Worm (Caenorhabditis elegans) whole organism, L1 larva: ENCODE results near the gene ZK1320.7.

ENCODE experiments used
- C04F5.9 ChIP-seq: sonication (generic microtip); optimal IDR thresholded peaks from 2 replicates; lab custom pipeline; 2016; ENCODE audit warnings: missing genetic modification characterization, missing compliant biosample characterization
- C34B4.2 ChIP-seq: sonication (generic microtip); optimal IDR thresholded peaks from 2 replicates; lab custom pipeline; 2017; ENCODE audit warnings: mild to moderate bottlenecking, missing genetic modification characterization, missing compliant biosample characterization
- Y116A8C.19 ChIP-seq: sonication (generic microtip); optimal IDR thresholded peaks from 2 replicates; lab custom pipeline; 2016; ENCODE audit warnings: missing compliant biosample characterization, missing genetic modification characterization, borderline replicate concordance
- alr-1 ChIP-seq: fragments of 200-800 bp; sonication (Bioruptor generic); optimal IDR thresholded peaks from 2 replicates; lab custom pipeline; 2018; ENCODE audit warnings: borderline replicate concordance, mild to moderate bottlenecking, missing genetic modification characterization, missing compliant biosample characterization
- ama-1 ChIP-seq: fragments of 150-350 bp; optimal IDR thresholded peaks from 2 replicates; lab custom pipeline; 2014
- ceh-63 ChIP-seq: fragments of 200-800 bp; sonication (Bioruptor generic); optimal IDR thresholded peaks from 2 replicates; lab custom pipeline; 2018; ENCODE audit warnings: mild to moderate bottlenecking, missing genetic modification characterization, missing compliant biosample characterization
- ceh-82 ChIP-seq, 3 experiments: fragments of 150-350 bp in 1 of 3; sonication (generic microtip) in 2 of 3; optimal IDR thresholded peaks; 2 replicates each; lab custom pipeline; 2014 to 2017; ENCODE audit warnings: missing biosample characterization in 3 of 3, missing genetic modification characterization in 3 of 3
- ceh-88 ChIP-seq: fragments of 200-800 bp; sonication (Bioruptor generic); IDR thresholded peaks from 2 replicates; pipeline ENCODE4 v1.3.6; 2022; ENCODE audit warnings: missing genetic modification characterization, missing compliant biosample characterization
- ceh-90 ChIP-seq: sonication (generic microtip); optimal IDR thresholded peaks from 2 replicates; lab custom pipeline; 2016; ENCODE audit warnings: missing genetic modification characterization, missing compliant biosample characterization
- ces-1 ChIP-seq: fragments of 150-350 bp; optimal IDR thresholded peaks from 2 replicates; lab custom pipeline; 2014; ENCODE audit warnings: missing biosample characterization, missing genetic modification reagents, missing genetic modification characterization
- dsc-1 ChIP-seq: sonication (generic microtip); optimal IDR thresholded peaks from 2 replicates; lab custom pipeline; 2016; ENCODE audit warnings: mild to moderate bottlenecking, missing genetic modification characterization, missing compliant biosample characterization
- efl-3 ChIP-seq: fragments of 200-800 bp; sonication (Bioruptor generic); optimal IDR thresholded peaks from 2 replicates; lab custom pipeline; 2018; ENCODE audit warnings: mild to moderate bottlenecking, missing genetic modification characterization, missing compliant biosample characterization
- egl-27 ChIP-seq, 2 experiments: fragments of 150-350 bp in 1 of 2; sonication (generic microtip); optimal IDR thresholded peaks; 3 replicates each; lab custom pipeline; 2017 to 2018; ENCODE audit warnings: missing biosample characterization in 2 of 2, missing genetic modification characterization in 2 of 2, missing genetic modification reagents in 2 of 2
- elt-2 ChIP-seq: sonication (generic microtip); optimal IDR thresholded peaks from 2 replicates; lab custom pipeline; 2016; ENCODE audit warnings: missing genetic modification characterization, mild to moderate bottlenecking, inconsistent platforms, missing compliant biosample characterization, missing genetic modification reagents
- fkh-10 ChIP-seq: sonication (generic microtip); optimal IDR thresholded peaks from 2 replicates; lab custom pipeline; 2017; ENCODE audit warnings: missing biosample characterization, missing genetic modification reagents, missing genetic modification characterization
- fkh-4 ChIP-seq: sonication (generic microtip); optimal IDR thresholded peaks from 2 replicates; lab custom pipeline; 2016; ENCODE audit warnings: missing compliant biosample characterization, missing genetic modification characterization, borderline replicate concordance
- fkh-8 ChIP-seq: sonication (generic microtip); optimal IDR thresholded peaks from 2 replicates; lab custom pipeline; 2016; ENCODE audit warnings: mild to moderate bottlenecking, missing genetic modification characterization, missing compliant biosample characterization
- grh-1 ChIP-seq: fragments of 200-800 bp; sonication (Bioruptor generic); IDR thresholded peaks from 2 replicates; pipeline ENCODE4 v1.3.6; 2022; ENCODE audit warnings: missing genetic modification reagents, missing genetic modification characterization, missing compliant biosample characterization
- hlh-4 ChIP-seq: sonication (generic microtip); optimal IDR thresholded peaks from 2 replicates; lab custom pipeline; 2016; ENCODE audit warnings: mild to moderate bottlenecking, missing genetic modification characterization, missing compliant biosample characterization
- isw-1 ChIP-seq: fragments of 200-800 bp; sonication (Bioruptor generic); IDR thresholded peaks from 2 replicates; pipeline ENCODE4 v1.3.6; 2022; ENCODE audit warnings: missing genetic modification characterization, missing compliant biosample characterization
- lin-13 ChIP-seq: fragments of 150-350 bp; optimal IDR thresholded peaks from 2 replicates; lab custom pipeline; 2014; ENCODE audit warnings: missing biosample characterization, missing genetic modification reagents, missing genetic modification characterization
- lin-14 ChIP-seq: fragments of 200-800 bp; sonication (Bioruptor generic); optimal IDR thresholded peaks from 2 replicates; lab custom pipeline; 2018; ENCODE audit warnings: mild to moderate bottlenecking, missing genetic modification characterization, moderate library complexity, missing compliant biosample characterization
- lir-3 ChIP-seq: sonication (generic microtip); optimal IDR thresholded peaks from 2 replicates; lab custom pipeline; 2016; ENCODE audit warnings: mild to moderate bottlenecking, missing genetic modification characterization, moderate library complexity, missing compliant biosample characterization; ENCODE audit not compliant: poor library complexity
- lsy-2 ChIP-seq, 2 experiments: fragments of 150-350 bp; optimal IDR thresholded peaks; 2 replicates each; lab custom pipeline; 2014; ENCODE audit warnings: missing biosample characterization in 2 of 2, missing genetic modification characterization in 2 of 2
- mab-9 ChIP-seq: fragments of 200-800 bp; sonication (Bioruptor generic); IDR thresholded peaks from 2 replicates; pipeline ENCODE4 v1.3.6; 2022; ENCODE audit warnings: missing genetic modification reagents, missing genetic modification characterization, missing compliant biosample characterization
- mdl-1 ChIP-seq, 2 experiments: fragments of 150-350 bp; optimal IDR thresholded peaks; 2 replicates each; lab custom pipeline; 2014 to 2017; ENCODE audit warnings: missing biosample characterization in 2 of 2, missing genetic modification characterization in 2 of 2, inconsistent platforms in 1 of 2
- mef-2 ChIP-seq: fragments of 150-350 bp; optimal IDR thresholded peaks from 2 replicates; lab custom pipeline; 2014; ENCODE audit warnings: missing biosample characterization, missing genetic modification characterization
- mep-1 ChIP-seq: fragments of 150-350 bp; optimal IDR thresholded peaks from 2 replicates; lab custom pipeline; 2014; ENCODE audit warnings: missing biosample characterization, missing genetic modification characterization
- nhr-11 ChIP-seq: fragments of 150-350 bp; optimal IDR thresholded peaks from 2 replicates; lab custom pipeline; 2014; ENCODE audit warnings: missing biosample characterization, missing genetic modification characterization
- nhr-12 ChIP-seq: sonication (generic microtip); optimal IDR thresholded peaks from 2 replicates; lab custom pipeline; 2017; ENCODE audit warnings: missing biosample characterization, missing genetic modification characterization
- nhr-19 ChIP-seq: fragments of 200-800 bp; sonication (Bioruptor generic); conservative IDR thresholded peaks from 2 replicates; pipeline ENCODE4 v1.3.6; 2022; ENCODE audit warnings: missing genetic modification characterization, missing compliant biosample characterization
- nhr-20 ChIP-seq: sonication (generic microtip); optimal IDR thresholded peaks from 2 replicates; lab custom pipeline; 2016; ENCODE audit warnings: mild to moderate bottlenecking, missing genetic modification characterization, missing compliant biosample characterization
- nhr-28 ChIP-seq: fragments of 150-350 bp; optimal IDR thresholded peaks from 2 replicates; lab custom pipeline; 2014; ENCODE audit warnings: missing biosample characterization, missing genetic modification characterization
- nhr-47 ChIP-seq: sonication (generic microtip); optimal IDR thresholded peaks from 2 replicates; lab custom pipeline; 2016; ENCODE audit warnings: mild to moderate bottlenecking, missing genetic modification characterization, moderate library complexity, missing compliant biosample characterization
- nhr-76 ChIP-seq: sonication (generic microtip); optimal IDR thresholded peaks from 2 replicates; lab custom pipeline; 2017; ENCODE audit warnings: missing biosample characterization, missing genetic modification characterization
- nhr-77 ChIP-seq: fragments of 150-350 bp; optimal IDR thresholded peaks from 2 replicates; lab custom pipeline; 2014; ENCODE audit warnings: missing biosample characterization, missing genetic modification characterization
- nhr-84 ChIP-seq: sonication (generic microtip); optimal IDR thresholded peaks from 2 replicates; lab custom pipeline; 2017; ENCODE audit warnings: missing biosample characterization, missing genetic modification characterization
- nhr-85 ChIP-seq: sonication (generic microtip); peaks from one replicate; lab custom pipeline; 2016; ENCODE audit warnings: missing genetic modification characterization, inconsistent platforms, missing compliant biosample characterization
- nhr-90 ChIP-seq: sonication (generic microtip); optimal IDR thresholded peaks from 2 replicates; lab custom pipeline; 2016; ENCODE audit warnings: mild to moderate bottlenecking, missing genetic modification characterization, missing compliant biosample characterization; ENCODE audit not compliant: poor library complexity
- pqm-1 ChIP-seq: sonication (generic microtip); optimal IDR thresholded peaks from 3 replicates; lab custom pipeline; 2017; ENCODE audit warnings: missing biosample characterization, missing genetic modification characterization
- rnt-1 ChIP-seq: sonication (generic microtip); optimal IDR thresholded peaks from 2 replicates; lab custom pipeline; 2016; ENCODE audit warnings: mild to moderate bottlenecking, missing genetic modification characterization, moderate library complexity, missing compliant biosample characterization
- skn-1 ChIP-seq: fragments of 150-350 bp; optimal IDR thresholded peaks from 2 replicates; lab custom pipeline; 2014; ENCODE audit warnings: missing biosample characterization, missing genetic modification characterization
- snu-23 ChIP-seq: sonication (generic microtip); optimal IDR thresholded peaks from 2 replicates; lab custom pipeline; 2016; ENCODE audit warnings: missing genetic modification characterization, missing compliant biosample characterization
- sox-4 ChIP-seq: sonication (generic microtip); optimal IDR thresholded peaks from 2 replicates; lab custom pipeline; 2016; ENCODE audit warnings: missing genetic modification characterization, missing compliant biosample characterization
- sptf-1 ChIP-seq: fragments of 150-350 bp; optimal IDR thresholded peaks from 2 replicates; lab custom pipeline; 2014; ENCODE audit warnings: missing biosample characterization, missing genetic modification characterization
- sup-37 ChIP-seq: fragments of 200-800 bp; sonication (Bioruptor generic); optimal IDR thresholded peaks from 2 replicates; lab custom pipeline; 2018; ENCODE audit warnings: mild to moderate bottlenecking, missing genetic modification characterization, missing compliant biosample characterization
- tlp-1 ChIP-seq: fragments of 150-350 bp; optimal IDR thresholded peaks from 2 replicates; lab custom pipeline; 2014; ENCODE audit warnings: missing biosample characterization, missing genetic modification characterization
- unc-62 ChIP-seq: fragments of 150-350 bp; optimal IDR thresholded peaks from 2 replicates; lab custom pipeline; 2014; ENCODE audit warnings: missing biosample characterization, missing genetic modification reagents, missing genetic modification characterization
- unc-86 ChIP-seq: sonication (generic microtip); optimal IDR thresholded peaks from 2 replicates; lab custom pipeline; 2016; ENCODE audit warnings: missing genetic modification characterization, missing compliant biosample characterization
- vab-15 ChIP-seq: sonication (generic microtip); optimal IDR thresholded peaks from 2 replicates; lab custom pipeline; 2017; ENCODE audit warnings: missing genotype, mild to moderate bottlenecking, missing genetic modification characterization, missing compliant biosample characterization
- xbp-1 ChIP-seq: sonication (generic microtip); optimal IDR thresholded peaks from 2 replicates; lab custom pipeline; 2016; ENCODE audit warnings: missing genetic modification characterization, missing compliant biosample characterization
- zag-1 ChIP-seq: fragments of 150-350 bp; optimal IDR thresholded peaks from 2 replicates; lab custom pipeline; 2014; ENCODE audit warnings: missing biosample characterization, missing genetic modification characterization

ZK1320.7 gene

DNA sequence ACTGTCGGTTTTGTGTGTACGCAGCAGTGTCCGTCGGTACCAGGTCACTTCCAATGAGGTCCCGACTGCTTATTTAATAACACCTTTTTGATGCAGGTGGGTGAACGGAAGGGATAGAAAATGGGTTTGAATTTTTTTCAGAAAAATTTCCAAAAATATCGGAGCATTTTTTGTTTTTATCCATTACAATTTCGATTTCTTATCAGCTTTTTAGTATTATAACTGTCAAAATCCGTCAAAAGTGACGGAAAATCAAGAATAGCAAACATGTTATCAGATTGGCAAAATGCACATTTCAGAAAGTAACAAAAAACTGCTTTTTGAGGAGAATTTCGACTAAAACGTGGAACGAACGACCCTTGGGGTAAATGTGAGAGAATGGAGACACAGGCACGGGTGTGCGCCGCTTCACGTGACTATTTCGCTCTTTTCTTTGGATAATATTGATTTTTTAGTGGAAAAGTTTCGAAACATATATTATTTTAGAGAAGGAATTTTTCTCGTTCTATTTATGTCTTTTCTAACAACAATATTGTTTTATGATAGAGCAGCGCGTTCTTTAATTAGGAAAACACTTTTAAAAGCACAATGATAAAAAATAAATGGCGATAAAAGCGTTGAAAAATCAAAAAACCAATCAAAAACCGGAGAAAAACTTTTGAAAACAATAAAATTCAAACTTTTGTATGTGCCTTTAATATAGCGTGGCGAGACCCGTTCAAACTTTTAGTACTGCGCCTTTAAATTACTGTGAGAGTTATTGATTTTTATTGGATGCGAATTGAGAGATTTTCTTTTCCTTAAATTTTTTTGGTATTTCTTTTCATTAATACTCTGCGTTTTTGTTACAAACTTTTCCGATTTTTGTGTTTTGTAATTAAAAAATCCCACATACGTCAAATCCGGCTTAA is 24.2 kb upstream of the ZK1320.7 start, which contains the start of gene sqv-8 (continued):
- TF ChIP-seq vab-15 = no peak
- TF ChIP-seq ceh-63 (GFP tag; lab: Kevin White, UChicago) = no peak
- peak; percentile 5 for TF ChIP-seq rnt-1 (tag; lab: Kevin White, UChicago)
- no peak for TF ChIP-seq C04F5.9 (tag; lab: Kevin White, UChicago)
- no peak for TF ChIP-seq nhr-77 (tag; lab: Kevin White, UChicago)
- no peak for TF ChIP-seq ama-1 (lab: Kevin White, UChicago)
- no peak for TF ChIP-seq C34B4.2 (tag; lab: Kevin White, UChicago)
- TF ChIP-seq snu-23 (GFP tag; lab: Kevin White, UChicago) = peak; percentile 51
- TF ChIP-seq egl-27 (tag; optimal IDR thresholded peaks at IDR 0.05; lab: Kevin White, UChicago) = no peak
- TF ChIP-seq mef-2 (tag; lab: Kevin White, UChicago) = no peak
- TF ChIP-seq mab-9 (GFP tag; lab: Robert Waterston, UW) = no peak
- no peak for TF ChIP-seq unc-86 (tag; lab: Kevin White, UChicago)
- no peak for TF ChIP-seq tlp-1
- no peak for TF ChIP-seq isw-1
- TF ChIP-seq nhr-84 = no peak
- TF ChIP-seq lin-14 (GFP tag; lab: Kevin White, UChicago) = peak; percentile 62
- TF ChIP-seq fkh-8 (tag; lab: Kevin White, UChicago) = no peak
- peak in 1 of 3 experiments; percentile 6 for TF ChIP-seq ceh-82 (tag; optimal IDR thresholded peaks at IDR 0.05; lab: Kevin White, UChicago)
- no peak for TF ChIP-seq nhr-19 (GFP tag; lab: Robert Waterston, UW)
- no peak for TF ChIP-seq lin-13 (GFP tag; lab: Kevin White, UChicago)
- peak in 1 of 2 experiments; percentile 11 for TF ChIP-seq lsy-2 (tag; optimal IDR thresholded peaks at IDR 0.05; lab: Kevin White, UChicago)
- TF ChIP-seq alr-1 (tag; lab: Kevin White, UChicago) = no peak
- TF ChIP-seq nhr-90 (tag; lab: Kevin White, UChicago) = no peak
- TF ChIP-seq nhr-76 (tag; lab: Kevin White, UChicago) = no peak
- TF ChIP-seq lir-3 (tag; lab: Kevin White, UChicago) = no peak
- TF ChIP-seq nhr-12 (tag; lab: Kevin White, UChicago) = no peak
- peak in 1 of 2 experiments; percentile 37 for TF ChIP-seq mdl-1 (tag; optimal IDR thresholded peaks at IDR 0.05; lab: Kevin White, UChicago)
- peak; percentile 65 for TF ChIP-seq nhr-85 (tag; lab: Kevin White, UChicago)
- TF ChIP-seq sox-4 = no peak
- TF ChIP-seq unc-62 (GFP tag; lab: Kevin White, UChicago) = no peak
- no peak for TF ChIP-seq efl-3 (GFP tag; lab: Kevin White, UChicago)
- no peak for TF ChIP-seq zag-1 (tag; lab: Kevin White, UChicago)
- no peak for TF ChIP-seq ceh-90 (tag; lab: Kevin White, UChicago)
- TF ChIP-seq nhr-47 (tag; lab: Kevin White, UChicago) = peak; percentile 17
- peak; percentile 33 for TF ChIP-seq skn-1 (tag; lab: Kevin White, UChicago)
- no peak for TF ChIP-seq sup-37 (GFP tag; lab: Kevin White, UChicago)
- TF ChIP-seq nhr-28 = no peak
- TF ChIP-seq xbp-1 (tag; lab: Kevin White, UChicago) = peak; percentile 24
- TF ChIP-seq elt-2 (tag; lab: Kevin White, UChicago) = no peak
- peak; percentile 39 for TF ChIP-seq nhr-20 (tag; lab: Kevin White, UChicago)
- TF ChIP-seq ces-1 = no peak
- TF ChIP-seq pqm-1 (tag; lab: Kevin White, UChicago) = no peak
- no peak for TF ChIP-seq grh-1 (GFP tag; lab: Robert Waterston, UW)
- no peak for TF ChIP-seq ceh-88 (GFP tag; lab: Robert Waterston, UW)
- TF ChIP-seq nhr-11 = no peak
- no peak for TF ChIP-seq dsc-1 (tag; lab: Kevin White, UChicago)
- peak; percentile 7 for TF ChIP-seq mep-1 (tag; lab: Kevin White, UChicago)
- no peak for TF ChIP-seq Y116A8C.19 (tag; lab: Kevin White, UChicago)
- no peak for TF ChIP-seq hlh-4 (tag; lab: Kevin White, UChicago)
- no peak for TF ChIP-seq fkh-4 (tag; lab: Kevin White, UChicago)
- no peak for TF ChIP-seq fkh-10 (GFP tag; lab: Kevin White, UChicago)
- no peak for TF ChIP-seq sptf-1 (tag; lab: Kevin White, UChicago)
